Worm (Caenorhabditis elegans) whole organism, L2 larva: ENCODE data around the gene pqn-67.

Experiments used
- ZK546.5 ChIP-seq: sonication (generic microtip); optimal IDR thresholded peaks from 2 replicates; lab custom pipeline; 2017; ENCODE audit warnings: missing biosample characterization, missing genetic modification characterization
- dmd-4 ChIP-seq: sonication (generic microtip); optimal IDR thresholded peaks from 2 replicates; lab custom pipeline; 2017; ENCODE audit warnings: missing biosample characterization, missing genetic modification characterization
- elt-1 ChIP-seq: fragments of 150-350 bp; optimal IDR thresholded peaks from 2 replicates; lab custom pipeline; 2014; ENCODE audit warnings: missing biosample characterization, missing genetic modification characterization
- nhr-25 ChIP-seq: fragments of 150-350 bp; sonication (generic microtip); optimal IDR thresholded peaks from 3 replicates; lab custom pipeline; 2014; ENCODE audit warnings: missing biosample characterization, missing genetic modification characterization
- nhr-77 ChIP-seq: fragments of 150-350 bp; optimal IDR thresholded peaks from 2 replicates; lab custom pipeline; 2014; ENCODE audit warnings: missing biosample characterization, missing genetic modification characterization
- skn-1 ChIP-seq: sonication (generic microtip); optimal IDR thresholded peaks from 2 replicates; lab custom pipeline; 2017; ENCODE audit warnings: missing biosample characterization, missing genetic modification characterization
- snpc-4 ChIP-seq: fragments of 150-350 bp; optimal IDR thresholded peaks from 2 replicates; lab custom pipeline; 2014; ENCODE audit warnings: missing biosample characterization, missing genetic modification characterization
- unc-39 ChIP-seq: fragments of 150-350 bp; optimal IDR thresholded peaks from 2 replicates; lab custom pipeline; 2014; ENCODE audit warnings: missing biosample characterization, missing genetic modification characterization
- unc-55 ChIP-seq: fragments of 150-350 bp; sonication (generic microtip); optimal IDR thresholded peaks from 3 replicates; lab custom pipeline; 2014; ENCODE audit warnings: missing biosample characterization, missing genetic modification reagents, missing genetic modification characterization
- unc-62 ChIP-seq: fragments of 150-350 bp; optimal IDR thresholded peaks from 2 replicates; lab custom pipeline; 2014; ENCODE audit warnings: missing biosample characterization, missing genetic modification reagents, missing genetic modification characterization
- ztf-1 ChIP-seq: fragments of 200-800 bp; sonication (Bioruptor generic); conservative IDR thresholded peaks from 2 replicates; pipeline ENCODE4 v1.3.6; 2022; ENCODE audit warnings: missing genetic modification characterization, missing compliant biosample characterization
- ztf-11 ChIP-seq: sonication (generic microtip); optimal IDR thresholded peaks from 2 replicates; lab custom pipeline; 2017; ENCODE audit warnings: missing biosample characterization, missing genetic modification characterization

DNA sequence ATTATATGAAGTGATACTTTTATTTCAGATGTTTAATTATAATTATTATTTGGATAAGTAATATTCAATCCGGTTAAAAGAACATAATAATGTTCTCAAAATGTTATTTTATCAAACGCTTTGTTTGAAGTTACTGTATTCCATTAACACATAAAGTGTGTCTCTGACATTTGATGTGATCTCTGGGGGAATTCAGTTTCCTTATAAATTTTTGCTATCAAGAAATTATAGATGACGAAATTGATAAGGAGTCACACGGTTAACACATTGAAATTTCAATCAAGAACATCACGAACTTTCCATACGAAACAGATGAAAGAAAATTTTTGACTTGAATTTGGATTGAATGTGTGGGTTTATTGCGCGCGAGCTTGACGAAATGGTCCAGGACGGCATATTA, 2.5 kb upstream of the pqn-67 start:
- no peak for TF ChIP-seq nhr-25 (tag; lab: Kevin White, UChicago)
- no peak for TF ChIP-seq snpc-4
- no peak for TF ChIP-seq unc-39 (tag; lab: Kevin White, UChicago)
- no peak for TF ChIP-seq dmd-4 (tag; lab: Kevin White, UChicago)
- no peak for TF ChIP-seq nhr-77 (tag; lab: Kevin White, UChicago)
- no peak for TF ChIP-seq ztf-1 (GFP tag; lab: Robert Waterston, UW)
- no peak for TF ChIP-seq unc-62 (GFP tag; lab: Kevin White, UChicago)
- TF ChIP-seq unc-55, result no peak
- TF ChIP-seq ztf-11 (tag; lab: Kevin White, UChicago), result no peak
- TF ChIP-seq skn-1 (tag; lab: Kevin White, UChicago), result no peak
- TF ChIP-seq elt-1 (tag; lab: Kevin White, UChicago), result no peak
- TF ChIP-seq ZK546.5 (tag; lab: Kevin White, UChicago), result no peak
